Worm (Caenorhabditis elegans): Measurements from ENCODE around the gene duo-1.

ce11 chrV:11508773-11509172 is 45.7 kb upstream of the duo-1 start, which contains the start of gene ttll-5:
- TF ChIP-seq cebp-2 (GFP tag; IDR thresholded peaks at IDR 0.05) (no peak), ama-1 (optimal IDR thresholded peaks at IDR 0.05) (no peak), ama-1 (GFP tag; optimal IDR thresholded peaks at IDR 0.05) (no peak), F23B12.7 (tag; optimal IDR thresholded peaks at IDR 0.05; ENCODE audit: insufficient read depth) (no peak)
